Fruit fly (Drosophila melanogaster) whole organism, wandering third instar larva: Measurements from ENCODE around the gene CG42788.

ENCODE experiments used
- Abd-B ChIP-seq: fragments of >200 bp; optimal IDR thresholded peaks from 2 replicates; lab custom pipeline; 2017; ENCODE audit warnings: missing biosample characterization, missing genetic modification characterization
- CG32264 ChIP-seq: fragments of 200-800 bp; sonication (Bioruptor generic); optimal IDR thresholded peaks from 2 replicates; lab custom pipeline; 2016; ENCODE audit warnings: missing biosample characterization, missing genetic modification characterization
- CG9705 ChIP-seq: fragments of 200-800 bp; sonication (Bioruptor generic); optimal IDR thresholded peaks from 2 replicates; lab custom pipeline; 2018; ENCODE audit warnings: missing biosample characterization, mild to moderate bottlenecking, missing genetic modification characterization
- CrebA ChIP-seq: fragments of 200-800 bp; sonication (Bioruptor generic); optimal IDR thresholded peaks from 2 replicates; lab custom pipeline; 2016; ENCODE audit warnings: missing biosample characterization, mild to moderate bottlenecking, missing genetic modification characterization, borderline replicate concordance
- Dfd ChIP-seq: fragments of >200 bp; optimal IDR thresholded peaks from 2 replicates; lab custom pipeline; 2017; ENCODE audit warnings: missing biosample characterization, missing genetic modification characterization
- GATAd ChIP-seq: sonication (Bioruptor generic); optimal IDR thresholded peaks from 2 replicates; lab custom pipeline; 2016; ENCODE audit warnings: missing biosample characterization, missing genetic modification characterization
- HLH106 ChIP-seq: fragments of 200-800 bp; optimal IDR thresholded peaks from 3 replicates; lab custom pipeline; 2019; ENCODE audit warnings: missing biosample characterization, mild to moderate bottlenecking, missing genetic modification characterization, moderate library complexity
- Hr78 ChIP-seq: fragments of >200 bp; optimal IDR thresholded peaks from 2 replicates; lab custom pipeline; 2017; ENCODE audit warnings: missing biosample characterization, missing genetic modification characterization
- Hr83 ChIP-seq: fragments of 200-300 bp; sonication (Bioruptor generic); optimal IDR thresholded peaks from 2 replicates; lab custom pipeline; 2016; ENCODE audit warnings: missing biosample characterization, mild to moderate bottlenecking, missing genetic modification characterization, moderate library complexity; ENCODE audit not compliant: poor library complexity, severe bottlenecking
- Jra ChIP-seq: sonication (Bioruptor generic); optimal IDR thresholded peaks from 2 replicates; lab custom pipeline; 2016; ENCODE audit warnings: missing biosample characterization, missing genetic modification characterization
- Mio ChIP-seq: sonication (Bioruptor generic); optimal IDR thresholded peaks from 2 replicates; lab custom pipeline; 2016; ENCODE audit warnings: missing biosample characterization, missing genetic modification characterization
- Myc ChIP-seq: fragments of >200 bp; optimal IDR thresholded peaks from 2 replicates; lab custom pipeline; 2017
- N ChIP-seq: fragments of >200 bp; optimal IDR thresholded peaks from 2 replicates; lab custom pipeline; 2018; ENCODE audit warnings: missing biosample characterization, missing external identifiers, missing genetic modification characterization
- OdsH ChIP-seq: fragments of 200-800 bp; sonication (Bioruptor generic); optimal IDR thresholded peaks from 2 replicates; lab custom pipeline; 2016; ENCODE audit warnings: missing biosample characterization, mild to moderate bottlenecking, missing genetic modification characterization
- Rel ChIP-seq, 2 experiments: fragments of 200-800 bp; sonication (Bioruptor generic) in 1 of 2; optimal IDR thresholded peaks; 2 replicates in 1 of 2; 3 replicates in 1 of 2; lab custom pipeline; 2016 to 2019; ENCODE audit warnings: mild to moderate bottlenecking in 2 of 2, missing biosample characterization in 2 of 2, missing genetic modification characterization in 2 of 2, moderate library complexity in 1 of 2
- Sp1 ChIP-seq: fragments of 200-800 bp; sonication (Bioruptor generic); optimal IDR thresholded peaks from 3 replicates; lab custom pipeline; 2019; ENCODE audit warnings: missing biosample characterization, mild to moderate bottlenecking, missing genetic modification characterization, moderate library complexity
- Vsx2 ChIP-seq: fragments of 200-300, 225-300 bp; sonication (Bioruptor generic); optimal IDR thresholded peaks from 2 replicates; lab custom pipeline; 2018; ENCODE audit warnings: missing biosample characterization, missing genetic modification characterization; ENCODE audit not compliant: partially characterized antibody
- br ChIP-seq: fragments of 200-800 bp; sonication (Bioruptor generic); optimal IDR thresholded peaks from 2 replicates; lab custom pipeline; 2016; ENCODE audit warnings: missing biosample characterization, missing genetic modification characterization
- brk ChIP-seq: fragments of 200-800 bp; sonication (Bioruptor generic); optimal IDR thresholded peaks from 2 replicates; lab custom pipeline; 2016; ENCODE audit warnings: missing biosample characterization, mild to moderate bottlenecking, missing genetic modification characterization
- dl ChIP-seq, 2 experiments: fragments of 175-275, 200-275 bp in 1 of 2; fragments of 200-275 bp in 1 of 2; sonication (Bioruptor generic); optimal IDR thresholded peaks; lab custom pipeline; 2018; ENCODE audit warnings: mild to moderate bottlenecking in 2 of 2, missing biosample characterization in 2 of 2, missing genetic modification characterization in 2 of 2, moderate library complexity in 2 of 2; ENCODE audit not compliant: partially characterized antibody in 2 of 2, insufficient read depth in 1 of 2
- dsf ChIP-seq: sonication (Bioruptor generic); optimal IDR thresholded peaks from 2 replicates; lab custom pipeline; 2016; ENCODE audit warnings: missing biosample characterization, missing genetic modification characterization, borderline replicate concordance
- h ChIP-seq: fragments of 200-800 bp; sonication (Bioruptor generic); optimal IDR thresholded peaks from 3 replicates; lab custom pipeline; 2016; ENCODE audit warnings: missing biosample characterization, mild to moderate bottlenecking, missing genetic modification characterization
- jim ChIP-seq: fragments of 175-275, 200-325 bp; sonication (Bioruptor generic); optimal IDR thresholded peaks from 2 replicates; lab custom pipeline; 2016; ENCODE audit warnings: missing biosample characterization, mild to moderate bottlenecking, missing genetic modification characterization
- lola ChIP-seq: fragments of >200 bp; optimal IDR thresholded peaks from 2 replicates; lab custom pipeline; 2017; ENCODE audit warnings: missing biosample characterization, missing genetic modification characterization
- psq ChIP-seq: fragments of 200-800 bp; sonication (Bioruptor generic); optimal IDR thresholded peaks from 3 replicates; lab custom pipeline; 2017; ENCODE audit warnings: missing biosample characterization, mild to moderate bottlenecking, missing genetic modification characterization, moderate library complexity
- rgr ChIP-seq: fragments of 200-800 bp; sonication (Bioruptor generic); optimal IDR thresholded peaks from 3 replicates; lab custom pipeline; 2016; ENCODE audit warnings: missing biosample characterization, mild to moderate bottlenecking, missing genetic modification characterization
- sage ChIP-seq: fragments of 200-800 bp; sonication (Bioruptor generic); optimal IDR thresholded peaks from 2 replicates; lab custom pipeline; 2016; ENCODE audit warnings: missing biosample characterization, mild to moderate bottlenecking, missing genetic modification characterization
- sv ChIP-seq: fragments of 200-800 bp; sonication (Bioruptor generic); optimal IDR thresholded peaks from 3 replicates; lab custom pipeline; 2016; ENCODE audit warnings: missing biosample characterization, missing genetic modification characterization
- tai ChIP-seq: sonication (Bioruptor generic); optimal IDR thresholded peaks from 2 replicates; lab custom pipeline; 2016; ENCODE audit warnings: missing biosample characterization, missing genetic modification characterization
- usp ChIP-seq: fragments of >200 bp; optimal IDR thresholded peaks from 2 replicates; lab custom pipeline; 2017; ENCODE audit warnings: missing biosample characterization, missing genetic modification characterization
- woc ChIP-seq: sonication (Bioruptor generic); optimal IDR thresholded peaks from 2 replicates; lab custom pipeline; 2016; ENCODE audit warnings: missing biosample characterization, mild to moderate bottlenecking, missing genetic modification characterization

Gene CG42788

dm6 chr3R:15138251-15138650 lies 6.5 kb upstream of the CG42788 start:
- no peak for TF ChIP-seq Hr83 (GFP tag; lab: Kevin White, UChicago)
- TF ChIP-seq Hr78 (GFP tag; lab: Kevin White, UChicago) = no peak
- no peak for TF ChIP-seq h
- no peak for TF ChIP-seq psq (GFP tag; lab: Kevin White, UChicago)
- no peak for TF ChIP-seq Vsx2 (GFP tag; lab: Kevin White, UChicago)
- TF ChIP-seq usp (GFP tag; lab: Kevin White, UChicago) = no peak
- TF ChIP-seq HLH106 = no peak
- TF ChIP-seq OdsH = no peak
- TF ChIP-seq N (GFP tag; lab: Kevin White, UChicago) = no peak
- no peak for TF ChIP-seq sage (GFP tag; lab: Kevin White, UChicago)
- TF ChIP-seq sv = no peak
- TF ChIP-seq tai (GFP tag; lab: Kevin White, UChicago) = no peak
- TF ChIP-seq GATAd (GFP tag; lab: Kevin White, UChicago) = no peak
- TF ChIP-seq Sp1 (GFP tag; lab: Kevin White, UChicago) = no peak
- no peak for TF ChIP-seq CrebA
- no peak for TF ChIP-seq Rel (GFP tag; optimal IDR thresholded peaks at IDR 0.05; lab: Kevin White, UChicago)
- TF ChIP-seq Rel (tag; optimal IDR thresholded peaks at IDR 0.05; lab: Kevin White, UChicago) = no peak

- TF ChIP-seq Rel (GFP tag; optimal IDR thresholded peaks at IDR 0.05; lab: Kevin White, UChicago) (no peak), Rel (tag; optimal IDR thresholded peaks at IDR 0.05; lab: Kevin White, UChicago) (no peak), Jra (GFP tag; lab: Kevin White, UChicago) (no peak), CG32264 (GFP tag; lab: Kevin White, UChicago) (no peak), Hr78 (GFP tag; lab: Kevin White, UChicago) (no peak), sv (no peak), GATAd (GFP tag; lab: Kevin White, UChicago) (no peak), CG9705 (GFP tag; lab: Kevin White, UChicago) (no peak), dsf (GFP tag; lab: Kevin White, UChicago) (no peak), Sp1 (GFP tag; lab: Kevin White, UChicago) (no peak), rgr (GFP tag; lab: Kevin White, UChicago) (no peak), woc (GFP tag; lab: Kevin White, UChicago) (no peak), Myc (lab: Kevin White, UChicago) (no peak), lola (no peak), Mio (no peak), br (GFP tag; lab: Kevin White, UChicago) (no peak), jim (GFP tag; lab: Kevin White, UChicago) (no peak)
These were observed 5.1 kb upstream of the CG42788 start, which contains the start of the genes CG6912 and CG3984 for dm6 chr3R:15136846-15137245. Gene CG6912, minus strand, starts transcription at chr3R:15137004. Gene CG3984, plus strand, starts transcription at chr3R:15137148.

dm6 chr3R:15136015-15136414 lies 4.3 kb upstream of the CG42788 start:
- TF ChIP-seq sv (no peak), Vsx2 (GFP tag; lab: Kevin White, UChicago) (no peak), OdsH (no peak), usp (GFP tag; lab: Kevin White, UChicago) (no peak), Sp1 (GFP tag; lab: Kevin White, UChicago) (no peak), br (GFP tag; lab: Kevin White, UChicago) (no peak), GATAd (GFP tag; lab: Kevin White, UChicago) (no peak), Abd-B (GFP tag; lab: Kevin White, UChicago) (no peak), Rel (GFP tag; optimal IDR thresholded peaks at IDR 0.05; lab: Kevin White, UChicago) (no peak), Rel (tag; optimal IDR thresholded peaks at IDR 0.05; lab: Kevin White, UChicago) (no peak), Dfd (no peak), CrebA (no peak), psq (GFP tag; lab: Kevin White, UChicago) (no peak), Myc (lab: Kevin White, UChicago) (no peak), brk (GFP tag; lab: Kevin White, UChicago) (no peak), rgr (GFP tag; lab: Kevin White, UChicago) (no peak)

dm6 chr3R:15130873-15131272 lies 853 bp downstream of the CG42788 start:
- TF ChIP-seq Hr83 (GFP tag; lab: Kevin White, UChicago) (no peak), dl (GFP tag; optimal IDR thresholded peaks at IDR 0.05; lab: Kevin White, UChicago; ENCODE audit: insufficient read depth in 1 of 2, partially characterized antibody in 2 of 2) (peak in 1 of 2 experiments; percentile 23), jim (GFP tag; lab: Kevin White, UChicago) (no peak), sv (no peak), woc (GFP tag; lab: Kevin White, UChicago) (no peak)
- TF ChIP-seq, all 38 proteins: peak for 1
